Fruit fly (Drosophila melanogaster) whole organism, larva: ENCODE measurements around the gene CG11891.
A peak's percentile ranks its signal among the peaks of the same experiment; 100 is the strongest.

Experiments used
- noc ChIP-seq: fragments of 200-800 bp; sonication (Bioruptor generic); optimal IDR thresholded peaks from 3 replicates; lab custom pipeline; 2019; ENCODE audit warnings: missing biosample characterization, mild to moderate bottlenecking, missing genetic modification characterization, moderate library complexity

Gene CG11891

DNA sequence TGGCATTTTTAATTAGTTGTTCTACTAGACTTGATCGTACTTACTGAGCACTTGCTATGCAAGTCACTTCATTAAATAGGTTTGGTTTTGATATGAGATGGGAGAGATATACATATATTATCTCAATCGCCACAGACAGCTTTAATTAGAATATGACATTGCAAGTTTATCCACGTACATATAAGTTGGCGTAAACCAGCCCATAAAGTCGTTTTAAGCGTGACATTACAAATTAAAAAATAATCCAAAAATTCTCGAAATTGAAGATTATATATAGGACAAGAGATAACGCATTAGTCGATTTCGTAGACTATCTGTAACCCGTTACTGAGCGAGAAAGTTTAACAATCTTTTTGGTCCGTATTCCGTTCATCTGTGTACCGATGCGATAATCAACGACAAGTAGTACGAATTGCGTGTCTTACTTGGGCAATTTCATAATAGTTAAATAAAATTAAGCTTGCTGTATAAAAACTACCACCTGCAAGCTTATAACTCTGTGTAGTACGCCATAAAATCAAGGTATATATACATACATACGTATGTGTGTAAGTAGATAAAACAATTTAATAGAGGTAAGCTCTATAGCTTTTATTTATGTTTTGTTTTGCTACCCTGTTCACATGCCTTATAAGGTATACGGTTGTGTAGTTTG, 50.2 kb downstream of the CG11891 start, which contains the start of gene CG10560:
Gene CG10560 (minus strand): TSS at position 51 of the 655 bp plus-strand sequence.
- no peak for TF ChIP-seq noc (tag; lab: Kevin White, UChicago)

dm6 chr3R:25320898-25321297, 50.9 kb downstream of the CG11891 start:
- TF ChIP-seq noc (tag; lab: Kevin White, UChicago) = peak; percentile 34

DNA sequence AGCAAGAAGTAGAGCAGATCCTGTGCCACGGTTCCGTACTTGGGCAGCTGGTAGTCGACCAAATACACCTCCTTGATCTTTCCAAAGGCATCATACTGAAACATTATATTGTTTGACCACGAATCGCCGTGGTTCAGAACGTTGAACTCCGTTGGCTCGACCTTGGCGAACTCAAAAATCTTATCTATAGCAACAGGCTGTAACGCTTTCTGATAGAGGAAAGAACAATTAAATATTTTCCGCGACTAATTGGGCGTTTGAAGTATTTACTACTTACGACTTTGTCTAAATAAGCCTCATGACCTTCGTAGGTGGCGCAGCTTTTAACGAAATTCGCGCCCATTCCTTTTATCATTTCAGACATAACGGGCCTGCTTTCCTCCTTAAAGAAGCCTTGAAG, 51.7 kb downstream of the CG11891 start:
- no peak for TF ChIP-seq noc (tag; lab: Kevin White, UChicago)

DNA sequence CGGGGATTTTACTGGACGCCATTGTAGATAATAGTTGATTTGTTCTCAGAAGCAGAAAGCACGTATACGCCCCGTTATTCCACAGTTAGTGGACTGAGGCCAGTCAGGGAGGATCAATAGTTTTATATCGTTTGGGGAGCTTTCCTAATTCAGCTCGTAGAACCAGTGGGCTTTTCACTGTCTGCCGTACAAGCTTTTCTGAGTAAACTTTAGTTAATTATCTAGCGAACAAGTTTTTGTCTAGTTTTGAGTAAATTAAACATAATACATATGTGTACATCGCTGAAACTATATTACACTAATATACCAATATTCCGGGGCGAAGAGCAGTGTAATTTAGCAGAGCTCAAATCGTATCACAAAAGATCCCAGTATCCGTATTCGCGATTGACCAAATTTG, 52.6 kb downstream of the CG11891 start, which contains the start of gene CG10562:
Gene CG10562 (minus strand): TSS at position 101 of the 400 bp plus-strand sequence.
- TF ChIP-seq noc (tag; lab: Kevin White, UChicago) = no peak
